Worm (Caenorhabditis elegans): ENCODE data around the gene F40F8.11.

DNA sequence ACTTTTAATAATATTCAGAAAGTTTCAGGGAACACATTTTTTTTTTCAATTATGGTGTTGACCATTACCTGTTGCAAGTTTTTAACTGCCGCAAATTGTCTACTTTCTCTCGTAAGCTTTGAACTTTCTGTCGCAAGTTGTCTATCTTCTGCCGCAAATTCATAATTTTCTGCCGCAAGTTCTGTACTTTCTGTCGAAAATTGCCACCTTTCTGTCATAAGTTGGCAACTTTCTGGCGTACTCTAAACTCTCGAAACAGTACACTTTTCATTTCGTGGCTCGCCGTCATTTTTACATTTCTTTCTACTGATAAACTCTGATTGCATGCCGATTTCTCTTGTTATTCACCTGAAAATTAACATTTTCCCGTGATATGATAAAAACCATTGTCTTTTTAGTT is 23.0 kb upstream of the F40F8.11 start:
- TF ChIP-seq lin-14 (GFP tag; optimal IDR thresholded peaks at IDR 0.05) (no peak), nhr-237 (tag; optimal IDR thresholded peaks at IDR 0.05) (no peak), pqm-1 (tag; optimal IDR thresholded peaks at IDR 0.05) (no peak), ces-1 (GFP tag; optimal IDR thresholded peaks at IDR 0.05) (no peak), fkh-10 (GFP tag; optimal IDR thresholded peaks at IDR 0.05) (no peak), elt-3 (tag; optimal IDR thresholded peaks at IDR 0.05) (no peak), nhr-90 (tag; optimal IDR thresholded peaks at IDR 0.05; ENCODE audit: poor library complexity) (no peak), egl-27 (tag; optimal IDR thresholded peaks at IDR 0.05) (no peak), ztf-4 (tag; optimal IDR thresholded peaks at IDR 0.05) (no peak), nhr-11 (tag; optimal IDR thresholded peaks at IDR 0.05) (no peak), lin-13 (GFP tag; optimal IDR thresholded peaks at IDR 0.05) (no peak), unc-62 (GFP tag; optimal IDR thresholded peaks at IDR 0.05) (no peak), pag-3 (tag; optimal IDR thresholded peaks at IDR 0.05; ENCODE audit: borderline replicate concordance, insufficient read depth) (no peak), lin-39 (tag; optimal IDR thresholded peaks at IDR 0.05) (no peak)

Measured in whole organism, L1 larva.